Fruit fly (Drosophila melanogaster) whole organism, embryonic: ENCODE measurements around the gene Inx3.

Source experiments
- Bgb ChIP-seq: fragments of 200-800 bp; sonication (Bioruptor generic); IDR thresholded peaks from 2 replicates; pipeline ENCODE4 v1.3.6; 2022; ENCODE audit warnings: missing biosample characterization, missing genetic modification characterization; ENCODE audit not compliant: partially characterized antibody
- CG1024 ChIP-seq: fragments of 200-800 bp; sonication (Bioruptor generic); IDR thresholded peaks from 2 replicates; pipeline ENCODE4 v1.3.6; 2022; ENCODE audit warnings: missing biosample characterization, missing genetic modification characterization
- CG10274 ChIP-seq: fragments of 200-800 bp; sonication (Bioruptor generic); optimal IDR thresholded peaks from 3 replicates; lab custom pipeline; 2017; ENCODE audit warnings: missing biosample characterization, mild to moderate bottlenecking, missing genetic modification characterization
- CG10431 ChIP-seq: fragments of 200-800 bp; sonication (Bioruptor generic); optimal IDR thresholded peaks from 3 replicates; lab custom pipeline; 2018; ENCODE audit warnings: missing biosample characterization, mild to moderate bottlenecking, missing genetic modification characterization
- CG10565 ChIP-seq: fragments of 200-800 bp; sonication (Bioruptor generic); optimal IDR thresholded peaks from 3 replicates; lab custom pipeline; 2016; ENCODE audit warnings: missing biosample characterization, mild to moderate bottlenecking, missing genetic modification characterization
- CG11560 ChIP-seq: fragments of 200-800 bp; sonication (Bioruptor generic); IDR thresholded peaks from 3 replicates; pipeline ENCODE4 v1.3.6; 2022; ENCODE audit warnings: missing biosample characterization, missing genetic modification characterization
- CG12391 ChIP-seq: fragments of 200-800 bp; sonication (Bioruptor generic); optimal IDR thresholded peaks from 3 replicates; lab custom pipeline; 2018; ENCODE audit warnings: missing biosample characterization, mild to moderate bottlenecking, missing genetic modification characterization, moderate library complexity
- CG17186 ChIP-seq: fragments of 200-800 bp; sonication (Bioruptor generic); optimal IDR thresholded peaks from 3 replicates; lab custom pipeline; 2017; ENCODE audit warnings: missing biosample characterization, missing genetic modification reagents, missing genetic modification characterization
- CG18619 ChIP-seq: fragments of 200-800 bp; sonication (Bioruptor generic); optimal IDR thresholded peaks from 3 replicates; lab custom pipeline; 2017; ENCODE audit warnings: missing biosample characterization, mild to moderate bottlenecking, missing genetic modification characterization
- CG2712 ChIP-seq: fragments of 200-800 bp; optimal IDR thresholded peaks from 3 replicates; lab custom pipeline; 2019; ENCODE audit warnings: missing biosample characterization, mild to moderate bottlenecking, missing genetic modification characterization, moderate library complexity
- CG3065 ChIP-seq: fragments of 200-800 bp; sonication (Bioruptor generic); optimal IDR thresholded peaks from 2 replicates; lab custom pipeline; 2016; ENCODE audit warnings: missing biosample characterization, missing genetic modification characterization
- CG31441 ChIP-seq: fragments of 200-800 bp; sonication (Bioruptor generic); IDR thresholded peaks from 2 replicates; pipeline ENCODE4 v1.3.6; 2022; ENCODE audit warnings: missing biosample characterization, missing genetic modification characterization
- CG33557 ChIP-seq: fragments of 200-800 bp; sonication (Bioruptor generic); optimal IDR thresholded peaks from 2 replicates; lab custom pipeline; 2019; ENCODE audit warnings: missing biosample characterization, mild to moderate bottlenecking, missing genetic modification characterization, moderate library complexity
- CG34422 ChIP-seq: fragments of 200-800 bp; sonication (Bioruptor generic); IDR thresholded peaks from 3 replicates; pipeline ENCODE4 v1.3.6; 2022; ENCODE audit warnings: missing biosample characterization, missing genetic modification characterization
- CG3838 ChIP-seq: fragments of 200-800 bp; sonication (Bioruptor generic); optimal IDR thresholded peaks from 3 replicates; lab custom pipeline; 2016; ENCODE audit warnings: missing biosample characterization, missing genetic modification characterization
- CG3995 ChIP-seq: fragments of 200-800 bp; sonication (Bioruptor generic); optimal IDR thresholded peaks from 3 replicates; lab custom pipeline; 2016; ENCODE audit warnings: missing biosample characterization, missing genetic modification characterization
- CG42726 ChIP-seq: fragments of 200-800 bp; sonication (Bioruptor generic); IDR thresholded peaks from 2 replicates; pipeline ENCODE4 v1.3.6; 2022; ENCODE audit warnings: missing biosample characterization, missing genetic modification characterization; ENCODE audit not compliant: partially characterized antibody
- CG4730 ChIP-seq: fragments of 200-800 bp; sonication (Bioruptor generic); IDR thresholded peaks from 2 replicates; pipeline ENCODE4 v1.3.6; 2022; ENCODE audit warnings: missing biosample characterization, missing genetic modification characterization
- CG5245 ChIP-seq: fragments of 200-800 bp; sonication (Bioruptor generic); optimal IDR thresholded peaks from 3 replicates; lab custom pipeline; 2016; ENCODE audit warnings: missing biosample characterization, missing genetic modification characterization
- CG6689 ChIP-seq: fragments of 200-800 bp; sonication (Bioruptor generic); IDR thresholded peaks from 2 replicates; pipeline ENCODE4 v1.3.6; 2022; ENCODE audit warnings: missing biosample characterization, missing genetic modification characterization
- ERR ChIP-seq: fragments of 200-800 bp; sonication (Bioruptor generic); optimal IDR thresholded peaks from 2 replicates; lab custom pipeline; 2016; ENCODE audit warnings: missing biosample characterization, missing genetic modification characterization
- Fer2 ChIP-seq: fragments of 200-800 bp; sonication (Bioruptor generic); optimal IDR thresholded peaks from 2 replicates; lab custom pipeline; 2018; ENCODE audit warnings: missing biosample characterization, mild to moderate bottlenecking, missing genetic modification characterization, moderate library complexity
- HLHmδ ChIP-seq: fragments of 200-800 bp; sonication (Bioruptor generic); optimal IDR thresholded peaks from 2 replicates; lab custom pipeline; 2018; ENCODE audit warnings: missing biosample characterization, mild to moderate bottlenecking, missing genetic modification characterization, moderate library complexity
- MTF-1 ChIP-seq: fragments of 200-800 bp; sonication (Bioruptor generic); optimal IDR thresholded peaks from 2 replicates; lab custom pipeline; 2018; ENCODE audit warnings: missing biosample characterization, mild to moderate bottlenecking, missing genetic modification characterization, borderline replicate concordance
- Mes4 ChIP-seq: fragments of 200-800 bp; sonication (Bioruptor generic); optimal IDR thresholded peaks from 2 replicates; lab custom pipeline; 2016; ENCODE audit warnings: missing biosample characterization, missing genetic modification characterization
- Myb ChIP-seq: fragments of 200-800 bp; sonication (Bioruptor generic); optimal IDR thresholded peaks from 2 replicates; lab custom pipeline; 2016; ENCODE audit warnings: missing biosample characterization, missing genetic modification characterization
- NC2α ChIP-seq: fragments of 200-800 bp; sonication (Bioruptor generic); optimal IDR thresholded peaks from 2 replicates; lab custom pipeline; 2016; ENCODE audit warnings: missing biosample characterization, missing genetic modification characterization
- Neu2 ChIP-seq: fragments of 200-800 bp; sonication (Bioruptor generic); optimal IDR thresholded peaks from 3 replicates; lab custom pipeline; 2016; ENCODE audit warnings: missing biosample characterization, missing genetic modification characterization, borderline replicate concordance
- Nf-YC ChIP-seq: fragments of 200-800 bp; optimal IDR thresholded peaks from 3 replicates; lab custom pipeline; 2019; ENCODE audit warnings: missing biosample characterization, mild to moderate bottlenecking, missing genetic modification characterization, moderate library complexity
- Rx ChIP-seq: fragments of 200-800 bp; sonication (Bioruptor generic); IDR thresholded peaks from 2 replicates; pipeline ENCODE4 v1.3.6; 2022; ENCODE audit warnings: missing biosample characterization, missing genetic modification characterization
- Ssrp ChIP-seq: fragments of 200-800 bp; sonication (Bioruptor generic); optimal IDR thresholded peaks from 2 replicates; lab custom pipeline; 2018; ENCODE audit warnings: missing biosample characterization, mild to moderate bottlenecking, missing genetic modification characterization, moderate library complexity
- Stat92E ChIP-seq, 3 experiments: fragments of >200 bp in 2 of 3; fragments of 200-800 bp in 1 of 3; sonication (Bioruptor generic) in 1 of 3; optimal IDR thresholded peaks; 2 replicates each; lab custom pipeline; 2017 to 2019; ENCODE audit warnings: missing biosample characterization in 3 of 3, missing genetic modification characterization in 3 of 3, mild to moderate bottlenecking in 1 of 3, moderate library complexity in 1 of 3
- YL-1 ChIP-seq: fragments of 200-800 bp; sonication (Bioruptor generic); optimal IDR thresholded peaks from 3 replicates; lab custom pipeline; 2017; ENCODE audit warnings: missing biosample characterization, mild to moderate bottlenecking, missing genetic modification characterization
- ac ChIP-seq: fragments of 200-800 bp; sonication (Bioruptor generic); optimal IDR thresholded peaks from 3 replicates; lab custom pipeline; 2017; ENCODE audit warnings: missing biosample characterization, mild to moderate bottlenecking, missing genetic modification characterization
- bab2 ChIP-seq: fragments of 200-800 bp; sonication (Bioruptor generic); optimal IDR thresholded peaks from 2 replicates; lab custom pipeline; 2016; ENCODE audit warnings: missing biosample characterization, missing genetic modification characterization
- bsh ChIP-seq, 2 experiments: fragments of 200-800 bp; sonication (Bioruptor generic); optimal IDR thresholded peaks; 2 replicates each; lab custom pipeline; 2017 to 2018; ENCODE audit warnings: mild to moderate bottlenecking in 2 of 2, missing biosample characterization in 2 of 2, missing genetic modification characterization in 2 of 2, moderate library complexity in 1 of 2
- chinmo ChIP-seq: fragments of 200-800 bp; sonication (Bioruptor generic); IDR thresholded peaks from 4 replicates; pipeline ENCODE4 v1.3.6; 2022; ENCODE audit warnings: missing biosample characterization, missing genetic modification characterization; ENCODE audit not compliant: partially characterized antibody
- crol ChIP-seq: fragments of 200-800 bp; sonication (Bioruptor generic); IDR thresholded peaks from 2 replicates; pipeline ENCODE4 v1.3.6; 2022; ENCODE audit warnings: missing biosample characterization, missing genetic modification characterization
- crp ChIP-seq, 2 experiments: fragments of 200-800 bp; sonication (Bioruptor generic); optimal IDR thresholded peaks; 2 replicates in 1 of 2; 3 replicates in 1 of 2; lab custom pipeline; 2017; ENCODE audit warnings: missing biosample characterization in 2 of 2, missing genetic modification characterization in 2 of 2, mild to moderate bottlenecking in 1 of 2, moderate library complexity in 1 of 2
- eyg ChIP-seq: fragments of 200-800 bp; sonication (Bioruptor generic); optimal IDR thresholded peaks from 3 replicates; lab custom pipeline; 2016; ENCODE audit warnings: missing biosample characterization, missing genetic modification characterization
- gfzf ChIP-seq: fragments of 200-800 bp; sonication (Bioruptor generic); optimal IDR thresholded peaks from 2 replicates; lab custom pipeline; 2016; ENCODE audit warnings: missing biosample characterization, mild to moderate bottlenecking, missing genetic modification characterization, moderate library complexity
- kni ChIP-seq: fragments of 200-800 bp; sonication (Bioruptor generic); optimal IDR thresholded peaks from 3 replicates; lab custom pipeline; 2017; ENCODE audit warnings: mild to moderate bottlenecking, missing biosample characterization, missing genetic modification reagents, missing genetic modification characterization
- lbe ChIP-seq: fragments of 200-800 bp; sonication (Bioruptor generic); optimal IDR thresholded peaks from 2 replicates; lab custom pipeline; 2016; ENCODE audit warnings: missing biosample characterization, mild to moderate bottlenecking, missing genetic modification characterization
- onecut ChIP-seq: fragments of 200-800 bp; sonication (Bioruptor generic); IDR thresholded peaks from 2 replicates; pipeline ENCODE4 v1.3.6; 2022; ENCODE audit warnings: missing biosample characterization, missing genetic modification characterization
- ranshi ChIP-seq: fragments of 200-800 bp; sonication (Bioruptor generic); IDR thresholded peaks from 2 replicates; pipeline ENCODE4 v1.3.6; 2022; ENCODE audit warnings: missing biosample characterization, missing genetic modification characterization
- repo ChIP-seq: fragments of 200-800 bp; sonication (Bioruptor generic); optimal IDR thresholded peaks from 2 replicates; lab custom pipeline; 2016; ENCODE audit warnings: missing biosample characterization, missing genetic modification characterization
- sens ChIP-seq: fragments of 200-800 bp; sonication (Bioruptor generic); peaks from one replicate; lab custom pipeline; 2016; ENCODE audit warnings: missing biosample characterization, missing genetic modification characterization
- seq ChIP-seq: fragments of 200-800 bp; sonication (Bioruptor generic); IDR thresholded peaks from 2 replicates; pipeline ENCODE4 v1.3.6; 2022; ENCODE audit warnings: missing biosample characterization, missing genetic modification characterization
- wek ChIP-seq: fragments of 200-800 bp; sonication (Bioruptor generic); optimal IDR thresholded peaks from 3 replicates; lab custom pipeline; 2018; ENCODE audit warnings: missing biosample characterization, mild to moderate bottlenecking, missing genetic modification characterization, moderate library complexity
- yki ChIP-seq: fragments of >200 bp; optimal IDR thresholded peaks from 3 replicates; lab custom pipeline; 2018

The Inx3 gene

dm6 chr3R:28859058-28859526, at the start of gene Inx3 (continued):
- TF ChIP-seq bsh (GFP tag; optimal IDR thresholded peaks at IDR 0.05; lab: Kevin White, UChicago) (no peak), ac (GFP tag; lab: Kevin White, UChicago) (peak; percentile 46), CG3838 (no peak), Neu2 (GFP tag; lab: Kevin White, UChicago) (no peak), eyg (GFP tag; lab: Kevin White, UChicago) (no peak), lbe (peak; percentile 71), CG12391 (tag; lab: Kevin White, UChicago) (no peak), wek (GFP tag; lab: Kevin White, UChicago) (peak; percentile 4), CG10274 (GFP tag; lab: Kevin White, UChicago) (no peak), CG3995 (GFP tag; lab: Kevin White, UChicago) (no peak), CG10431 (GFP tag; lab: Kevin White, UChicago) (peak; percentile 6), CG42726 (GFP tag; lab: Robert Waterston, UW) (0 out of 2 replicates have a peak, but pooled peaks have one; percentile 44), HLHmδ (peak; percentile 72), CG6689 (GFP tag; lab: Robert Waterston, UW) (no peak), CG18619 (no peak), CG10565 (no peak), repo (GFP tag; lab: Kevin White, UChicago) (peak; percentile 8), CG33557 (GFP tag; lab: Kevin White, UChicago) (peak; percentile 19), ranshi (no peak), seq (peak; percentile 28; the same call in 1 of the 2 replicates), crp (GFP tag; optimal IDR thresholded peaks at IDR 0.05; lab: Kevin White, UChicago) (peak in 1 of 2 experiments; percentile 13), Rx (no peak), CG11560 (tag; lab: Robert Waterston, UW) (no peak), onecut (GFP tag; lab: Robert Waterston, UW) (no peak), CG17186 (no peak), chinmo (GFP tag; lab: Robert Waterston, UW) (peak; percentile 72; the same call in 2 of the 4 replicates), CG34422 (GFP tag; lab: Robert Waterston, UW) (peak; percentile 45; the same call in 1 of the 3 replicates), CG3065 (GFP tag; lab: Kevin White, UChicago) (no peak), Mes4 (GFP tag; lab: Kevin White, UChicago) (no peak), Bgb (GFP tag; lab: Robert Waterston, UW) (peak; percentile 24; the same call in 1 of the 2 replicates), CG2712 (tag; lab: Kevin White, UChicago) (no peak), Myb (no peak), MTF-1 (GFP tag; lab: Kevin White, UChicago) (peak; percentile 22), Nf-YC (tag; lab: Kevin White, UChicago) (peak; percentile 21), CG31441 (GFP tag; lab: Robert Waterston, UW) (0 out of 2 replicates have a peak, but pooled peaks have one; percentile 8), Fer2 (no peak), bab2 (GFP tag; lab: Kevin White, UChicago) (no peak), Ssrp (tag; lab: Kevin White, UChicago) (no peak), CG4730 (GFP tag; lab: Robert Waterston, UW) (no peak), yki (peak; percentile 31), NC2α (no peak), YL-1 (no peak), Stat92E (GFP tag; optimal IDR thresholded peaks at IDR 0.05; lab: Kevin White, UChicago) (peak in 1 of 3 experiments; percentile 23), sens (peak; percentile 86), gfzf (GFP tag; lab: Kevin White, UChicago) (no peak), kni (peak; percentile 72), ERR (GFP tag; lab: Kevin White, UChicago) (no peak), CG5245 (GFP tag; lab: Kevin White, UChicago) (no peak), CG1024 (GFP tag; lab: Robert Waterston, UW) (0 out of 2 replicates have a peak, but pooled peaks have one; percentile 28), crol (0 out of 2 replicates have a peak, but pooled peaks have one; percentile 9)
